Worm (Caenorhabditis elegans): Measurements from ENCODE around the gene mex-5.

The mex-5 gene

DNA sequence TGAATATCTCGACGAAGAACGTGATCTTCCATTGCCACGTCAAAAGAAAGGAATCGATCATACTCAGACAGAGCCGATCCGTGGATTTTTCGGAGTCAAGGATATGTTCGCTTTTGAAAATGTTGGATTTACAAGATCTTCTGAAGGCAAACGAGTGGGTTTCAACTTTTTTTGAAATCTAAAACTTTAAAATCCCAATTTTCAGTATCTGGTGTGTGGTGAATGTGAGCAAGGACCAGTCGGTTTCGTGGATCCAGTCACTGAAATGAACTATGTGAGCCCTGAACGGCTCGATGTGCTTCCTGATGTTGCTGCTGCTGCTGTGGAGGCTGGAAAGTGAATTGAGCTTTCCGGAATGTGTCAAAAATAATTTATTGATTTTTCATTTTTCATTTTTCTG, 33.4 kb downstream of the mex-5 start, which contains the start of gene lsm-3:
Gene lsm-3 (plus strand): TSS at position 301 of the 400 bp plus-strand sequence.
- TF ChIP-seq B0019.2 (GFP tag; conservative IDR thresholded peaks at IDR 0.05), result no peak
- TF ChIP-seq F22D6.2 (tag; optimal IDR thresholded peaks at IDR 0.05), result no peak
- no peak for TF ChIP-seq mcd-1 (GFP tag; IDR thresholded peaks at IDR 0.05)
- TF ChIP-seq dpl-1 (GFP tag; optimal IDR thresholded peaks at IDR 0.05), result no peak
- TF ChIP-seq atf-7 (tag; optimal IDR thresholded peaks at IDR 0.05), result no peak
- no peak for TF ChIP-seq aptf-3 (GFP tag; IDR thresholded peaks at IDR 0.05)
- no peak for TF ChIP-seq snpc-1.1 (tag; optimal IDR thresholded peaks at IDR 0.05; ENCODE audit: insufficient read depth)
- TF ChIP-seq sea-2 (GFP tag; IDR thresholded peaks at IDR 0.05), result no peak
- no peak for TF ChIP-seq nfya-1 (tag; optimal IDR thresholded peaks at IDR 0.05; ENCODE audit: borderline replicate concordance, insufficient read depth)

DNA sequence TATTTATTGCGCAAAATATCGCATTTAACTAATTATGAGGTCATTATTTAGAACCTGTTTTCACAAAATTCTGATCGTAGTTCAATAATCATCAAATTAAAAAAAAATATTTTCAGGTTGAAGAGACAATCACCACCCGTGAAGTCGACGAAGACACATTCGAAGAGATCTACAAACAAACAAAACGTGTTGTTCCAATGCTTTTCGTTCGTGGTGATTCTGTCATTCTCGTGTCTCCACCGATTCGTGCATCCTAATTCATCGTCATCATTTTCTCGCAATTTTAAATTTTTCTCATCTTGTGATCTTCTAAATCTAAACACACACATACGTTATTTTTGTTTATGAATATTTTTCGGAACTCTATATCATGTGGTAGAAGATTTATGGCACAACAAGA, 35.3 kb downstream of the mex-5 start:
- TF ChIP-seq K11D2.4 (GFP tag; IDR thresholded peaks at IDR 0.05) (peak; percentile 60), gei-17 (GFP tag; optimal IDR thresholded peaks at IDR 0.05) (peak; percentile 20), lin-40 (tag; optimal IDR thresholded peaks at IDR 0.05) (peak; percentile 47), cebp-1 (GFP tag; IDR thresholded peaks at IDR 0.05) (no peak), cebp-1 (tag; optimal IDR thresholded peaks at IDR 0.05) (peak; percentile 56), snpc-3.4 (tag; optimal IDR thresholded peaks at IDR 0.05) (peak; percentile 30), madf-3 (GFP tag; IDR thresholded peaks at IDR 0.05) (0 out of 2 replicates have a peak, but pooled peaks have one; percentile 60), Y53G8AR.9 (GFP tag; conservative IDR thresholded peaks at IDR 0.05) (0 out of 2 replicates have a peak, but pooled peaks have one; percentile 57), pbrm-1 (GFP tag; IDR thresholded peaks at IDR 0.05) (peak; percentile 71), F22D6.2 (tag; optimal IDR thresholded peaks at IDR 0.05) (peak; percentile 29), cebp-2 (GFP tag; IDR thresholded peaks at IDR 0.05) (0 out of 2 replicates have a peak, but pooled peaks have one; percentile 32), mcd-1 (GFP tag; IDR thresholded peaks at IDR 0.05) (peak; percentile 51), nfya-1 (tag; optimal IDR thresholded peaks at IDR 0.05; ENCODE audit: borderline replicate concordance, insufficient read depth) (no peak), ekl-4 (GFP tag; IDR thresholded peaks at IDR 0.05) (no peak), nfyb-1 (GFP tag; IDR thresholded peaks at IDR 0.05) (0 out of 2 replicates have a peak, but pooled peaks have one; percentile 34), tbx-9 (tag; optimal IDR thresholded peaks at IDR 0.05; ENCODE audit: borderline replicate concordance) (no peak), B0336.3 (GFP tag; IDR thresholded peaks at IDR 0.05) (peak; percentile 70), ama-1 (optimal IDR thresholded peaks at IDR 0.05) (peak; percentile 62), ama-1 (GFP tag; optimal IDR thresholded peaks at IDR 0.05) (no peak), B0035.1 (tag; optimal IDR thresholded peaks at IDR 0.05) (peak; percentile 74), Y56A3A.18 (GFP tag; IDR thresholded peaks at IDR 0.05) (peak; percentile 67; the same call in 1 of the 2 replicates), hmg-20 (GFP tag; IDR thresholded peaks at IDR 0.05) (0 out of 2 replicates have a peak, but pooled peaks have one; percentile 3), F57C9.4 (tag; optimal IDR thresholded peaks at IDR 0.05) (no peak), nhr-179 (tag; optimal IDR thresholded peaks at IDR 0.05) (no peak), hmg-1.2 (GFP tag; IDR thresholded peaks at IDR 0.05) (peak; percentile 21), ZK185.1 (tag; optimal IDR thresholded peaks at IDR 0.05; ENCODE audit: poor library complexity, severe bottlenecking) (peak; percentile 36), repo-1 (tag; optimal IDR thresholded peaks at IDR 0.05) (peak; percentile 82), ceh-40 (GFP tag; IDR thresholded peaks at IDR 0.05) (no peak), dpff-1 (tag; optimal IDR thresholded peaks at IDR 0.05) (peak; percentile 50), tlf-1 (GFP tag; optimal IDR thresholded peaks at IDR 0.05) (peak; percentile 29), ceh-27 (GFP tag; optimal IDR thresholded peaks at IDR 0.05) (peak; percentile 18)

DNA sequence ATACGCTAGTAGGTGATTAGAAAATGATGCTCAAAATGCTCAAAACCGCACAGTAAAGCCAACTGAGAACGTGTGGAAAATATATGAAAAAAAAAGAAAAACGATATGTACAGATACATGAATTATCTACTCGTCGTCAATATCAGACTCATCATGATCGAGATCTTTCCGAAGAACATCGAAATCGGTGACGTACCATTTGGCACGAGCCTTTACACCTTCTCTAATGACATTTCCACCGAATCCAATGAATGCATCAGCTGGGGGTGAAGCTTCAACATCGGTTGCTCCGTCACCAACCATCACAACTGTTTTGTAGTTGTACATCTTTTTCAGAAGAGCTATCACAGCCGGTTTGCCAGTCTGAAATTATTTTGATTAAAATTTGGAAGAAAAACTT, 35.7 kb downstream of the mex-5 start:
- TF ChIP-seq pbrm-1 (GFP tag; IDR thresholded peaks at IDR 0.05) (0 out of 2 replicates have a peak, but pooled peaks have one; percentile 6), B0261.1 (tag; optimal IDR thresholded peaks at IDR 0.05) (no peak), ZK185.1 (tag; optimal IDR thresholded peaks at IDR 0.05; ENCODE audit: poor library complexity, severe bottlenecking) (peak; percentile 74)
